Worm (Caenorhabditis elegans): Measurements from ENCODE around the gene msrp-3.

Gene msrp-3

DNA sequence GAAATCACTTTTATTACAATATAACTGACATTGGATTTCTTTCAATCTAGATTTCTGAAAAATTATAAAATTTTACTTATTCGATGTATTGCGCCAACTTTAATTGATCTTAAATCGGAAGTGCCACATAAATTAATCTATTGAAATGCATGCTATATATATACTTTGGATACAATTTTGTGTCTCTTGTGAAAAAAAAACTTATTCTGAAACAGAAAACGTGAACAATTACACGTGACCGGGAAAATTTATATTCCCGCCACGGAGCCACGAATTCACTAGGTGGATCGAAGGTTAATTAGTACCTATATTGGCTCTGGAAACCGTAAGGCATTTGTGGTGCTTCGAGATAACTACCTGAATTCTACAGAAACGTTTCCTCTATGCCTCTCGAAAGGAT, 14.9 kb downstream of the msrp-3 start, which contains the start of gene F46F5.14:
TSS of gene F46F5.14 (plus strand) at position 301 of the 400 bp plus-strand sequence.
- TF ChIP-seq nfya-1 (tag; optimal IDR thresholded peaks at IDR 0.05): no peak
- no peak for TF ChIP-seq pha-4 (tag; optimal IDR thresholded peaks at IDR 0.05)
- TF ChIP-seq K09A11.1 (tag; optimal IDR thresholded peaks at IDR 0.05; ENCODE audit: insufficient read depth): no peak
- TF ChIP-seq pros-1 (tag; optimal IDR thresholded peaks at IDR 0.05): no peak
- no peak for TF ChIP-seq dve-1 (tag; optimal IDR thresholded peaks at IDR 0.05)
- no peak for TF ChIP-seq pag-3 (tag; optimal IDR thresholded peaks at IDR 0.05; ENCODE audit: borderline replicate concordance)
- no peak for TF ChIP-seq ets-4 (tag; optimal IDR thresholded peaks at IDR 0.05)
- TF ChIP-seq elt-2 (tag; optimal IDR thresholded peaks at IDR 0.05): no peak
- no peak for TF ChIP-seq pqm-1 (tag; optimal IDR thresholded peaks at IDR 0.05)

DNA sequence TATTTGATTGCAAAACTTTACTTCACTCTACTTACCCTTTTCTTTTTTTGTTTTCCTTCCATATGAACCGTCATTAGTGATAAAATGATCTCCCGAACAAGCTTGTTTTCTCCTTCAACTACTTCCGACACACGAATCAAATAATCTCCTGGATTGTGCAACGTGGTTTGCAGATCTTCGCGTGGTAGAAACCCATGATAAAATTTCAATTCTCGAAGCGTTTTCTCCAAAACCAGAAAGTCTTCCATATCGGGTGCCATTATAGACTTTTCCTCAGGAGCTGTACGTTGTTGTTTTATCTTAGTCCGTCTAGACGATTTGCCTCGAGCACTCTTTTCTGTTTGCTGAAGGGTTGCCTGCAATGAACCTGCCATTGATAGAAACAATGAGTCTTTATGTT, 17.2 kb downstream of the msrp-3 start:
- TF ChIP-seq pha-4 (tag; optimal IDR thresholded peaks at IDR 0.05): no peak
- no peak for TF ChIP-seq fkh-10 (GFP tag; optimal IDR thresholded peaks at IDR 0.05)
- TF ChIP-seq fkh-6 (tag; optimal IDR thresholded peaks at IDR 0.05): no peak
- TF ChIP-seq T23F11.4 (GFP tag; optimal IDR thresholded peaks at IDR 0.05): no peak

- TF ChIP-seq ttx-3 (tag; optimal IDR thresholded peaks at IDR 0.05) (no peak), ceh-14 (tag; optimal IDR thresholded peaks at IDR 0.05) (no peak), nhr-232 (tag; optimal IDR thresholded peaks at IDR 0.05) (no peak), hlh-6 (tag; optimal IDR thresholded peaks at IDR 0.05) (no peak), C38D4.7 (GFP tag; optimal IDR thresholded peaks at IDR 0.05) (no peak), ceh-6 (GFP tag; optimal IDR thresholded peaks at IDR 0.05) (no peak), ama-1 (optimal IDR thresholded peaks at IDR 0.05) (no peak), unc-86 (tag; optimal IDR thresholded peaks at IDR 0.05) (no peak), ceh-22 (tag; optimal IDR thresholded peaks at IDR 0.05) (no peak), pros-1 (tag; optimal IDR thresholded peaks at IDR 0.05) (no peak), K09A11.1 (tag; optimal IDR thresholded peaks at IDR 0.05; ENCODE audit: insufficient read depth) (no peak), pat-9 (tag; optimal IDR thresholded peaks at IDR 0.05) (no peak), ahr-1 (tag; optimal IDR thresholded peaks at IDR 0.05) (no peak)
Measured at ce11 chrII:796916-797315, 17.7 kb downstream of the msrp-3 start.

- TF ChIP-seq unc-42 (tag; optimal IDR thresholded peaks at IDR 0.05) (no peak), ceh-6 (GFP tag; optimal IDR thresholded peaks at IDR 0.05) (no peak), hlh-30 (tag; optimal IDR thresholded peaks at IDR 0.05; ENCODE audit: insufficient read depth) (no peak), che-1 (tag; optimal IDR thresholded peaks at IDR 0.05) (no peak), rnt-1 (tag; optimal IDR thresholded peaks at IDR 0.05) (no peak), pha-4 (tag; optimal IDR thresholded peaks at IDR 0.05) (no peak), fax-1 (tag; optimal IDR thresholded peaks at IDR 0.05) (no peak), syd-9 (tag; optimal IDR thresholded peaks at IDR 0.05) (no peak), pha-2 (tag; optimal IDR thresholded peaks at IDR 0.05) (no peak), tbx-2 (tag; optimal IDR thresholded peaks at IDR 0.05) (no peak), lim-6 (tag; optimal IDR thresholded peaks at IDR 0.05) (no peak), ets-4 (tag; optimal IDR thresholded peaks at IDR 0.05) (no peak), ceh-9 (tag; optimal IDR thresholded peaks at IDR 0.05) (no peak)
Measured at ce11 chrII:791828-792227, 22.8 kb downstream of the msrp-3 start, which contains the start of gene F46F5.1. TSS of gene F46F5.1 (minus strand) at chrII:791928.

ce11 chrII:788139-788538, 26.5 kb downstream of the msrp-3 start, which contains the start of gene F46F5.15:
TSS of gene F46F5.15 (plus strand) at chrII:788439.
- TF ChIP-seq sdc-2 (tag; optimal IDR thresholded peaks at IDR 0.05): no peak
- TF ChIP-seq zip-5 (tag; optimal IDR thresholded peaks at IDR 0.05): no peak
- no peak for TF ChIP-seq lin-11 (tag; optimal IDR thresholded peaks at IDR 0.05)
- TF ChIP-seq npax-4 (tag; optimal IDR thresholded peaks at IDR 0.05): no peak
- no peak for TF ChIP-seq ceh-6 (GFP tag; optimal IDR thresholded peaks at IDR 0.05)
- TF ChIP-seq C38D4.7 (GFP tag; optimal IDR thresholded peaks at IDR 0.05): no peak
- TF ChIP-seq ceh-31 (tag; optimal IDR thresholded peaks at IDR 0.05): no peak
- no peak for TF ChIP-seq T23F11.4 (GFP tag; optimal IDR thresholded peaks at IDR 0.05)
- TF ChIP-seq F13H6.1 (tag; optimal IDR thresholded peaks at IDR 0.05): no peak
- no peak for TF ChIP-seq elt-2 (tag; optimal IDR thresholded peaks at IDR 0.05)
- no peak for TF ChIP-seq fax-1 (tag; optimal IDR thresholded peaks at IDR 0.05)
- TF ChIP-seq ceh-19 (GFP tag; optimal IDR thresholded peaks at IDR 0.05): no peak
